Worm (Caenorhabditis elegans): ENCODE measurements around the gene col-36.

DNA sequence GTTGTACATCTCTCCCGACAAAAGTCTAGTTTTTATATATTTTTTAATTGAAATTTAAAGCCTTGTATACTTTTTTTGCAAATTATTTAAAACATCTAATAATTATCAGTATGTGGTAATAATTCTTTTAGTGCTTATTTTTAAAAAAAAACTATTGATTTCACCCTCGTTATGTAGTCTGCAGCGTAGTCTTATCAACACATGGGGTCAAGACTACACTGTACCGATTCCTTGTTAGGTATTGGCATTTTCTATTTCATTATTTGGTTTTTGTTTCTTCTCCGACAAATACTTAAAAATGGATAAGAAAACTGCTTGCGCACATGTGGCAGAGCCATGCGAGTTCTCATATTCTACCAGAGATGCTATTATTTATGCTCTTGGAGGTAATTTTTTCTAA lies 27.4 kb upstream of the col-36 start, which contains the start of gene maoc-1:
- TF ChIP-seq lir-3 (tag; optimal IDR thresholded peaks at IDR 0.05), result no peak
- no peak for TF ChIP-seq unc-62 (GFP tag; optimal IDR thresholded peaks at IDR 0.05 in 1 of 2)
- no peak for TF ChIP-seq unc-62 (tag; optimal IDR thresholded peaks at IDR 0.05)
